Fruit fly (Drosophila melanogaster): ENCODE measurements around the gene GckIII.

dm6 chr3R:17080666-17081358 is 4.5 kb upstream of the GckIII start:
- TF ChIP-seq sna (GFP tag; IDR thresholded peaks at IDR 0.05; ENCODE audit: partially characterized antibody) (no peak), CG12299 (tag; optimal IDR thresholded peaks at IDR 0.05) (peak; percentile 96), Sox102F (GFP tag; optimal IDR thresholded peaks at IDR 0.05) (peak; percentile 96), CG17829 (tag; optimal IDR thresholded peaks at IDR 0.05) (peak; percentile 96), CG10565 (GFP tag; optimal IDR thresholded peaks at IDR 0.05) (peak; percentile 87), CG30431 (GFP tag; optimal IDR thresholded peaks at IDR 0.05) (peak; percentile 91), pum (GFP tag; optimal IDR thresholded peaks at IDR 0.05) (peak; percentile 87), Camta (GFP tag; optimal IDR thresholded peaks at IDR 0.05) (peak; percentile 93), pan (optimal IDR thresholded peaks at IDR 0.05) (no peak), pan (GFP tag; optimal IDR thresholded peaks at IDR 0.05 in 1 of 2, IDR thresholded peaks at IDR 0.05 in 1 of 2) (peak in 1 of 2 experiments; percentile 96), CG8765 (GFP tag; IDR thresholded peaks at IDR 0.05) (peak; percentile 73), CG18476 (GFP tag; optimal IDR thresholded peaks at IDR 0.05) (peak; percentile 94), Meics (GFP tag; optimal IDR thresholded peaks at IDR 0.05) (peak; percentile 95)
